Worm (Caenorhabditis elegans): ENCODE results near the gene rnh-1.0.

Gene rnh-1.0

DNA sequence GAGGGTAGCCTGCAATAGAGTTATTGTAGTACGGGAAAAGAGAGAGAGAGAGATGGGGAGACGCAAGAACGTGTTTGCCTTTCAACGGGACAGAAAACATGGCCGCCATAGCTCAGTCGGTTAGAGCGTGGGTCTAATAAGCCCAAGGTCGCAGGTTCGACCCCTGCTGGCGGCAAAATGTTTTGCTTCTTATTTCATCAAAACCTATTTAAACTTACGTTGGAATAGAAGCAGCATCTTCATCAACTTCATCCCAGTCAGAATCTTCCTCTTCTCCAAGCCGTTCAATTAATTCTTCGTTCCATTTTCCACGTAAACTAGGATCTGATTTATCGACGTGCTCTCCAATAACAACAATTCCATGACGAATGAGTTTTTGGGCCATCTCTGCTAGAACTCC, 37.5 kb downstream of the rnh-1.0 start (continued):
- 0 out of 2 replicates have a peak, but pooled peaks have one; percentile 31 for TF ChIP-seq mxl-2 (GFP tag; conservative IDR thresholded peaks at IDR 0.05)
- peak; percentile 54 for TF ChIP-seq nhr-102 (tag; optimal IDR thresholded peaks at IDR 0.05)
- no peak for TF ChIP-seq ama-1 (optimal IDR thresholded peaks at IDR 0.05)
- TF ChIP-seq spr-1 (tag; optimal IDR thresholded peaks at IDR 0.05): peak; percentile 75
- peak; percentile 68 for TF ChIP-seq dmd-6 (GFP tag; IDR thresholded peaks at IDR 0.05)
- peak; percentile 48 for TF ChIP-seq nhr-11 (tag; optimal IDR thresholded peaks at IDR 0.05)
- TF ChIP-seq mdt-29 (GFP tag; IDR thresholded peaks at IDR 0.05): no peak
- TF ChIP-seq nhr-10 (tag; optimal IDR thresholded peaks at IDR 0.05): no peak
- TF ChIP-seq attf-4 (tag; optimal IDR thresholded peaks at IDR 0.05): no peak
- no peak for TF ChIP-seq ZK546.5 (tag; optimal IDR thresholded peaks at IDR 0.05)
- TF ChIP-seq tag-97 (GFP tag; IDR thresholded peaks at IDR 0.05): no peak
- peak; percentile 86 for TF ChIP-seq vab-7 (GFP tag; IDR thresholded peaks at IDR 0.05)
- peak; percentile 87 for TF ChIP-seq snpc-1.2 (GFP tag; IDR thresholded peaks at IDR 0.05)

DNA sequence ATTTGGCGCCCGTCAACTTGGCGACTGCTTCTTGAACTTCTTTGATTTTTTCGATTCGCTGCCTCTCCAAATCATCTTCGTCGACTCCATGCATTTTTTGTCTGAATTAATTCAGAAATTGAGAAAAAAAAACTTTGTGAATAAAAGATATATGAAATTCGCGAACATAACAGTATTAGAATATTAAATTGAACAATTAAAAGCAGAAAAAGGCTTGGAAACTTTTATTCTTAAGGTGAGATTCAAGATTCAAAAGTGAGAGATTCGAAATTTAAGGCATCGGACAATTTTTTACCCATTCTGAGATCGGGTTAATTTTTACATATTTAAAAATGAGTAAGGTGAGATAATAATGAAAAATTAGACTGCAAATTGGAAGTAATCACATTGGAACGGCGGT, 38.8 kb downstream of the rnh-1.0 start, which contains the start of gene F33G12.3:
Gene F33G12.3, minus strand, starts transcription at position 101 of the 400 bp plus-strand sequence.
- TF ChIP-seq ZK546.5 (tag; optimal IDR thresholded peaks at IDR 0.05): no peak
- no peak for TF ChIP-seq daf-19 (GFP tag; conservative IDR thresholded peaks at IDR 0.05)
- TF ChIP-seq jun-1 (tag; optimal IDR thresholded peaks at IDR 0.05): no peak
- no peak for TF ChIP-seq pha-4 (GFP tag; IDR thresholded peaks at IDR 0.05)
- TF ChIP-seq pha-4 (tag; optimal IDR thresholded peaks at IDR 0.05): no peak

DNA sequence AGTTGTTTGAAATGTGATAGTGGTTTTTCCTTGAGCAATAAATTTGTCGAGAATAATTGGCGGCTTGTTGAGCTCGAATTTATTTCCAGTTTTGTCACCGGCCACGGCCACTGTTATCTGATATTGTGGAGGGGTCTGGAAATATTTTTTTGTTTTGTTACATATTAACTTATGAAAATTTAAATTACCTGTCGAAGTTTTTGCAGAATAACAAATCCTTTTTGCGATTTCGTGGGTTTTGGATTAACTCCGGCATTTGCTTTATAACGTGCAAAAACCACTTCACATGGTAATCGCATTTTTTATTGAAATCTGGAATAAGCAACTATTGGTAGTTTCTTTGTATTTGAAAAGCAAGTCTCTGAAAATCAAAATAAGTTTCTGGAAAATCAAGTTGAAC, 41.0 kb downstream of the rnh-1.0 start, which contains the start of gene lrr-1:
Gene lrr-1, minus strand, starts transcription at position 312 of the 400 bp plus-strand sequence.
- TF ChIP-seq hif-1 (tag; optimal IDR thresholded peaks at IDR 0.05): no peak
- TF ChIP-seq arid-1 (GFP tag; conservative IDR thresholded peaks at IDR 0.05): 0 out of 2 replicates have a peak, but pooled peaks have one; percentile 29
- TF ChIP-seq set-16 (GFP tag; IDR thresholded peaks at IDR 0.05): no peak
- TF ChIP-seq unc-62 (GFP tag; optimal IDR thresholded peaks at IDR 0.05 in 1 of 2): peak in 1 of 2 experiments; percentile 85
- TF ChIP-seq unc-62 (tag; optimal IDR thresholded peaks at IDR 0.05): no peak

DNA sequence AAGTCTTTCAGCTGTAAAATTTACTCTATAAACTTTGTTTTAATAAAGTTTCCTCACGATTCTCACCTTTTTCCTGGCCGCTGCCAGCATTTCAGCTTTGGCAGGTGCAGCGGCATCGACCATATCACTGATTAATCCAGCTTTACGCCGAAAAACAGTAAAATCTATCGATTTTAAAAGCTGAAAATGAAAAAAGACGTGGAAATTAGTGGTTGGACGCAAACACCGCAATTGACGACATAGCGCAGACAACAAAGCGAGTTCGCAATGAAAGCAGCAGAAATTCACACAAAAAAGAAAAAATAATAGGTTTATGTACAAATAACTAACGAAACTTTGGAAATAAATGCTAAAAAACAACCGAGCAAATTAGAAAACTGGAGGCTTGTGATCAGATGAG, 44.8 kb downstream of the rnh-1.0 start, which contains the start of gene golg-2:
Gene golg-2, minus strand, starts transcription at position 180 of the 400 bp plus-strand sequence.
- no peak for TF ChIP-seq unc-39 (tag; optimal IDR thresholded peaks at IDR 0.05)
- no peak for TF ChIP-seq lin-15B (tag; optimal IDR thresholded peaks at IDR 0.05)
- peak; percentile 21 for TF ChIP-seq dpl-1 (GFP tag; optimal IDR thresholded peaks at IDR 0.05)
- peak; percentile 33 for TF ChIP-seq lin-38 (GFP tag; IDR thresholded peaks at IDR 0.05)
- 0 out of 2 replicates have a peak, but pooled peaks have one; percentile 3 for TF ChIP-seq snpc-1.2 (GFP tag; IDR thresholded peaks at IDR 0.05)
- TF ChIP-seq lsy-2 (tag; optimal IDR thresholded peaks at IDR 0.05): peak in 1 of 2 experiments; percentile 40

DNA sequence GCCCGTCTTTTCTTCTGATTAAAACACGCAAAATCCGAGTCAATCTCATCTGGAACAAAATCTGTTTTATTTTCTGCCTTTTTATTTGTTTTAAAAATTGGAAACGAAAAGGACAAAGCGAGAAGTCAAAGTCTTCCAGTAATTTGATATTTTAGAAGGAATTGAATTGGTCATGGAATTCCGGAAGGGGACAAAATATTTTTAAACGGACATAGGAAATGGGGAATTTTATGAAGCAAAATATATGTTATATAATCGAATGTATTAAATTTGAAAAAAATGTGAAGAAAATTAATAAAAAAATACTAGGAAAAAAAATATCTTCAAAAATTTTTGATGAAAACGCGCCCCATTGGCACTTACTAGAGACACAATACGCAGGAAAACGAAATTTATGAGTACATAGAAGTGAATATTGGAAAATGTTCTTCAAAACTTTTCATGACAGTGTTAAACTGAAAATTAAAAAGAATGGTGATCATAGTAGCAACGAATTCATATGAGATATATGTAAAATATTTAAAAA, 45.6 kb downstream of the rnh-1.0 start, which contains the start of gene F33G12.7:
Gene F33G12.7, minus strand, starts transcription at position 51 of the 526 bp plus-strand sequence.
- no peak for TF ChIP-seq gei-8 (GFP tag; optimal IDR thresholded peaks at IDR 0.05)
- TF ChIP-seq spr-3 (GFP tag; optimal IDR thresholded peaks at IDR 0.05): no peak
- TF ChIP-seq D1046.2 (GFP tag; IDR thresholded peaks at IDR 0.05): no peak
- TF ChIP-seq egl-27 (tag; optimal IDR thresholded peaks at IDR 0.05): no peak
- TF ChIP-seq lsy-2 (tag; optimal IDR thresholded peaks at IDR 0.05): peak in 1 of 2 experiments; percentile 33
- TF ChIP-seq tag-97 (GFP tag; IDR thresholded peaks at IDR 0.05): no peak
- TF ChIP-seq dve-1 (tag; optimal IDR thresholded peaks at IDR 0.05; ENCODE audit: insufficient read depth): no peak
- peak; percentile 31; the same call in 1 of the 2 replicates for TF ChIP-seq lin-38 (GFP tag; IDR thresholded peaks at IDR 0.05)
- TF ChIP-seq mes-2 (tag; optimal IDR thresholded peaks at IDR 0.05; ENCODE audit: poor library complexity, severe bottlenecking): no peak
- no peak for TF ChIP-seq ceh-82 (tag; optimal IDR thresholded peaks at IDR 0.05)
